Worm (Caenorhabditis elegans): Measurements from ENCODE around the gene nmy-1.

nmy-1 gene

DNA sequence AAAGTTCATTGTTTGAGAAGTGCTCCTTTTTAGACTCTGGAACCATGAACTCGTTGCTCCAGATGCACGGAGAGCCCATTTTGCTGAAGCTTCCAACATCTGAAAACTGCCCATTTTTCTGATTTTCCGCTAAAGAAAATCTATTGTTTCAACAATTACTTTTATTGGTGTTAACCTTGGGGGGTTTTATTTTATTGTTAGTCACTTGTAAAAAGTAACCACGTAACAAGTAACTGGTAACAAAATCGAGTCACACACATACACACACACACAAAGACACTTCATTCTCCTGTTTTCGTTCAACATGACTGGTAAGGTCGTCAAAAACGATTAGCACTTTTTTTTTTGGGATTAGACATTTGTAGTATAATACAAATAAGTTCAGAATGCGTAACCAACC, 31.9 kb upstream of the nmy-1 start:
- TF ChIP-seq spr-1 (tag; optimal IDR thresholded peaks at IDR 0.05) (no peak), nhr-25 (tag; optimal IDR thresholded peaks at IDR 0.05; ENCODE audit: borderline replicate concordance, insufficient read depth) (peak; percentile 35), unc-62 (GFP tag; optimal IDR thresholded peaks at IDR 0.05 in 1 of 2) (peak in 1 of 2 experiments; percentile 54), unc-62 (tag; optimal IDR thresholded peaks at IDR 0.05) (no peak)

DNA sequence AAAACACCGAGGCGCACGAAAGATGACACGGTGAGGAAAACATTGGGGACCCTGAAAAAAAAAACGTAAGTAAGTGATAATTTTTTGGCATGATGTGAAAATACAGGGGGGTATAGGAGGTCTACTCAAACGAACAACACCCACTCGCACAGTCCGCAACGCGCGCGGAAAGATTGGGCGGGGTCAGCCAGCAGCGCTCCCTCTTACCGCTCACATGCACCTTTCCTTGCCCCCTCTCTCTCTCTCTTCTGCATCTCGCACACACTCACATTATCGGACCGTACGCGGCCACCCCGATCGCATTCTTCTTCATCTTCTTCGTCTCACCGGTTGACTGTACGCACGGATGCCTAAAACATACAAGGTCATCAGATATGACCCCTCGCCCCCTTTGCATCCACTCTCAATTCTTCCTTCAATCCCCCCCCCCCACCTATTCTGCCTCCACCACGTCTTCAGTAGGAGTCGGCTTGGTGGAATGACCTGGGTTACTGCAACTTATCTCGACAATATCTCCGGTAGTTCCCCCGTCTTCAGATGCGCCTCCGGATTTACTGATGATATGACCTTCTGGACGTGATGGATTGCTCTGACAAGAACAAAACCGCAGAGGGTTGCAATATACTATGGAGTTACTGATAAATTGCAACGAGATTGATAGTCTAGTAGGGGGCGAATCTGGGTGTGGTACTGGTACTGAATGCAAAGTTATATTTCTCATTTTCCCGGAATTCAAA, 29.6 kb upstream of the nmy-1 start, which contains the start of gene F53B3.5:
Gene F53B3.5 (minus strand): TSS at position 51 of the 737 bp plus-strand sequence.
- TF ChIP-seq spr-1 (tag; optimal IDR thresholded peaks at IDR 0.05) = no peak
- TF ChIP-seq daf-19 (GFP tag; conservative IDR thresholded peaks at IDR 0.05) = no peak
- TF ChIP-seq mxl-3 (GFP tag; optimal IDR thresholded peaks at IDR 0.05) = peak; percentile 21
- TF ChIP-seq unc-62 (GFP tag; optimal IDR thresholded peaks at IDR 0.05 in 1 of 2) = peak in 1 of 2 experiments; percentile 87
- TF ChIP-seq unc-62 (tag; optimal IDR thresholded peaks at IDR 0.05) = no peak
- TF ChIP-seq nhr-25 (tag; optimal IDR thresholded peaks at IDR 0.05; ENCODE audit: borderline replicate concordance, insufficient read depth) = peak; percentile 16
- peak; percentile 80 for TF ChIP-seq set-16 (GFP tag; IDR thresholded peaks at IDR 0.05)
- TF ChIP-seq mdl-1 (tag; optimal IDR thresholded peaks at IDR 0.05) = peak in 1 of 2 experiments; percentile 1
- no peak for TF ChIP-seq lin-38 (GFP tag; IDR thresholded peaks at IDR 0.05)
- TF ChIP-seq hlh-30 (tag; optimal IDR thresholded peaks at IDR 0.05; ENCODE audit: insufficient read depth) = peak; percentile 37

DNA sequence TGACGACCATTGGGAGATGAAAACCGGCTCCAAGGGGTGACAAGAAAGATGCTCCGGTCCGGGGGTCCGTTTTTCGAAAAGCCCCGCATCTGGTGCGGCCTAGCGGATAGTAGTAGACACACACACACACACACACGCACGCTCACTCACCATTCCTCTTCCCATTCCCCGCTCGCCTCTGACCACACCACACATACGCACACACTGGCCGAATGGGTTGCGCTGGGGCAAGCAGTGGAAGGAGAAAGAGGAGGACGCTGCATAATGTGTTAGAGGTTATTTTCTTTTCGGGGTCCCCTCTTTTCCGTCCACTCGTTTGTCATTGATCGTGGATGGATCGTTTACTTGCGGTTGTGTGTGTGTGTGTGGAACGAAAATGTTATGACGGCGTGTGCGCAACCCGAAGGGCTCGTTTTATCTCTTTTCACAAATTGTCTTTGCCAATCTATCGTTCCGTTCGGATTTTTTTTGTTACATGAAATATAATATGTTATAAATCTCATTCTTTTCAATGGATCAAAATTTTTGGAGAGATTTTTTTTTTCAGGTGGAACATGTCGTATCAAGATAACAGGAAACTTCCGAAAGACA, 23.9 kb upstream of the nmy-1 start, which contains the start of gene vang-1:
Gene vang-1 (plus strand): TSS at position 541 of the 591 bp plus-strand sequence.
- TF ChIP-seq ceh-28 (tag; optimal IDR thresholded peaks at IDR 0.05) (no peak), D1046.2 (GFP tag; IDR thresholded peaks at IDR 0.05) (peak; percentile 74; the same call in 1 of the 2 replicates), set-16 (GFP tag; IDR thresholded peaks at IDR 0.05) (peak; percentile 43), ceh-44 (GFP tag; IDR thresholded peaks at IDR 0.05) (no peak), mep-1 (tag; optimal IDR thresholded peaks at IDR 0.05) (peak; percentile 58), aha-1 (tag) (peak; percentile 98), arid-1 (GFP tag; conservative IDR thresholded peaks at IDR 0.05) (no peak), egl-43 (GFP tag; IDR thresholded peaks at IDR 0.05) (0 out of 2 replicates have a peak, but pooled peaks have one; percentile 43), rbr-2 (tag; optimal IDR thresholded peaks at IDR 0.05) (peak; percentile 37), hmg-1.1 (GFP tag; IDR thresholded peaks at IDR 0.05) (peak; percentile 66; the same call in 1 of the 2 replicates), mes-2 (tag; optimal IDR thresholded peaks at IDR 0.05; ENCODE audit: poor library complexity, severe bottlenecking) (peak; percentile 55)

DNA sequence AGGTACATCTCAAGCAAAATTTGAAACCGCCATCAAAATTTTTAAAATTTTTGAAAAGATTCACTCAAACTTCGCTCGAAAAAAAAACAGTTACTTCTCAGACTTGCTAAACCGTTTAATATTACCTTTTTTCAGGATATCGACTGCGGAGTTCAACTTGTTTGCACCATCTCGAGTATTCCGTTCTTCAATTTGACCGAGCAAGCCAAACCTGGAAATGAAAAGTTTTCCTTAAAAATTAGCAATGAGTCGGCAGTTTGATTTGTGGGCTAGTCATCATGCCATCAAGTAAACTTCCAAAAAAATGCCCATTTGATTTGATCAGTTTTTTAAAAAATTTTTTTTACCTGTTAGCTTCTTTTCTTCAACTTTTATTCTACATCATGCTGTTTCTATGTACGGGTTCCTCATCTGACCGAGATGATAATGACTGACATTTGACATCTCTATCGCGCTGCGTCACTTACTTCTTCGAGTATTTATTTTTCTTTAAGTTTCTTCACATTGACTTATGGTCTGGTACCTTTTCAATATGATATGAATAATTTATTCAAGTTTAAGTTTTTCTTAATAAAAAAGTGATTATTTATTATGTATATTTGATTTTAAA, 19.2 kb upstream of the nmy-1 start:
- no peak for TF ChIP-seq madf-9 (GFP tag; conservative IDR thresholded peaks at IDR 0.05)
- TF ChIP-seq aha-1 (tag) = peak; percentile 65
- TF ChIP-seq R02D3.7 (tag; optimal IDR thresholded peaks at IDR 0.05) = no peak
- no peak for TF ChIP-seq dmd-9 (GFP tag; IDR thresholded peaks at IDR 0.05)
- TF ChIP-seq mdt-29 (GFP tag; IDR thresholded peaks at IDR 0.05) = no peak
- TF ChIP-seq ceh-28 (tag; optimal IDR thresholded peaks at IDR 0.05) = no peak
- TF ChIP-seq nhr-42 (GFP tag; IDR thresholded peaks at IDR 0.05) = no peak
- peak; percentile 14; the same call in 1 of the 2 replicates for TF ChIP-seq tra-1 (GFP tag; IDR thresholded peaks at IDR 0.05)
- no peak for TF ChIP-seq nhr-6 (tag; optimal IDR thresholded peaks at IDR 0.05)
- TF ChIP-seq lin-39 (tag; optimal IDR thresholded peaks at IDR 0.05) = no peak
- TF ChIP-seq ZK337.2 (GFP tag; IDR thresholded peaks at IDR 0.05) = no peak
- TF ChIP-seq ceh-20 (GFP tag; IDR thresholded peaks at IDR 0.05) = 0 out of 2 replicates have a peak, but pooled peaks have one; percentile 48
- TF ChIP-seq zfp-3 (GFP tag; conservative IDR thresholded peaks at IDR 0.05) = peak; percentile 80
- 0 out of 2 replicates have a peak, but pooled peaks have one; percentile 16 for TF ChIP-seq Y48G9A.11 (GFP tag; IDR thresholded peaks at IDR 0.05)
- no peak for TF ChIP-seq nhr-28 (tag; optimal IDR thresholded peaks at IDR 0.05)
- peak; percentile 32 for TF ChIP-seq mep-1 (tag; optimal IDR thresholded peaks at IDR 0.05)
- no peak for TF ChIP-seq rbr-2 (tag; optimal IDR thresholded peaks at IDR 0.05)
- TF ChIP-seq F44E2.7 (GFP tag; IDR thresholded peaks at IDR 0.05) = no peak
- TF ChIP-seq skn-1 (tag; optimal IDR thresholded peaks at IDR 0.05) = no peak
- TF ChIP-seq ama-1 (optimal IDR thresholded peaks at IDR 0.05) = no peak
- TF ChIP-seq hlh-30 (tag; optimal IDR thresholded peaks at IDR 0.05; ENCODE audit: insufficient read depth) = peak; percentile 21
- no peak for TF ChIP-seq tag-97 (GFP tag; IDR thresholded peaks at IDR 0.05)
- peak; percentile 16 for TF ChIP-seq duxl-1 (tag; optimal IDR thresholded peaks at IDR 0.05; ENCODE audit: poor library complexity)
- TF ChIP-seq nhr-48 (tag; optimal IDR thresholded peaks at IDR 0.05) = peak; percentile 12
- no peak for TF ChIP-seq egl-27 (tag; optimal IDR thresholded peaks at IDR 0.05)
- peak; percentile 8 for TF ChIP-seq hlh-11 (tag; optimal IDR thresholded peaks at IDR 0.05)
